Worm (Caenorhabditis elegans) whole organism, L1 larva: ENCODE results near the gene ZK666.8.

Experiments used
- C04F5.9 ChIP-seq: sonication (generic microtip); optimal IDR thresholded peaks from 2 replicates; lab custom pipeline; 2016; ENCODE audit warnings: missing genetic modification characterization, missing compliant biosample characterization
- C16A3.4 ChIP-seq: fragments of 150-350 bp; optimal IDR thresholded peaks from 2 replicates; lab custom pipeline; 2014; ENCODE audit warnings: missing biosample characterization, missing genetic modification characterization
- C34B4.2 ChIP-seq: sonication (generic microtip); optimal IDR thresholded peaks from 2 replicates; lab custom pipeline; 2017; ENCODE audit warnings: mild to moderate bottlenecking, missing genetic modification characterization, missing compliant biosample characterization
- Y116A8C.19 ChIP-seq: sonication (generic microtip); optimal IDR thresholded peaks from 2 replicates; lab custom pipeline; 2016; ENCODE audit warnings: missing compliant biosample characterization, missing genetic modification characterization, borderline replicate concordance
- aha-1 ChIP-seq: fragments of 150-350 bp; optimal IDR thresholded peaks from 2 replicates; lab custom pipeline; 2014; ENCODE audit warnings: missing biosample characterization, missing genetic modification characterization
- ama-1 ChIP-seq: fragments of 150-350 bp; optimal IDR thresholded peaks from 2 replicates; lab custom pipeline; 2014
- ceh-8 ChIP-seq: fragments of 200-800 bp; sonication (Bioruptor generic); optimal IDR thresholded peaks from 2 replicates; lab custom pipeline; 2018; ENCODE audit warnings: mild to moderate bottlenecking, missing genetic modification characterization, moderate library complexity, missing compliant biosample characterization
- ceh-82 ChIP-seq, 3 experiments: fragments of 150-350 bp in 1 of 3; sonication (generic microtip) in 2 of 3; optimal IDR thresholded peaks; 2 replicates each; lab custom pipeline; 2014 to 2017; ENCODE audit warnings: missing biosample characterization in 3 of 3, missing genetic modification characterization in 3 of 3
- ces-1 ChIP-seq: fragments of 150-350 bp; optimal IDR thresholded peaks from 2 replicates; lab custom pipeline; 2014; ENCODE audit warnings: missing biosample characterization, missing genetic modification reagents, missing genetic modification characterization
- efl-1 ChIP-seq, 4 experiments: fragments of 150-350 bp; optimal IDR thresholded peaks in 3 of 4; peaks in 1 of 4; 1 replicate in 1 of 4; 2 replicates in 3 of 4; lab custom pipeline; 2014; ENCODE audit warnings: missing biosample characterization in 2 of 4, missing genetic modification characterization in 2 of 4, missing genetic modification reagents in 2 of 4
- elt-2 ChIP-seq: sonication (generic microtip); optimal IDR thresholded peaks from 2 replicates; lab custom pipeline; 2016; ENCODE audit warnings: missing genetic modification characterization, mild to moderate bottlenecking, inconsistent platforms, missing compliant biosample characterization, missing genetic modification reagents
- ets-5 ChIP-seq: fragments of 200-800 bp; sonication (Bioruptor generic); IDR thresholded peaks from 2 replicates; pipeline ENCODE4 v1.3.6; 2022; ENCODE audit warnings: missing genetic modification characterization, missing compliant biosample characterization
- fkh-10 ChIP-seq: sonication (generic microtip); optimal IDR thresholded peaks from 2 replicates; lab custom pipeline; 2017; ENCODE audit warnings: missing biosample characterization, missing genetic modification reagents, missing genetic modification characterization
- fkh-4 ChIP-seq: sonication (generic microtip); optimal IDR thresholded peaks from 2 replicates; lab custom pipeline; 2016; ENCODE audit warnings: missing compliant biosample characterization, missing genetic modification characterization, borderline replicate concordance
- fos-1 ChIP-seq: fragments of 150-350 bp; optimal IDR thresholded peaks from 2 replicates; lab custom pipeline; 2014; ENCODE audit warnings: missing biosample characterization, missing genetic modification characterization
- grh-1 ChIP-seq: fragments of 200-800 bp; sonication (Bioruptor generic); IDR thresholded peaks from 2 replicates; pipeline ENCODE4 v1.3.6; 2022; ENCODE audit warnings: missing genetic modification reagents, missing genetic modification characterization, missing compliant biosample characterization
- irx-1 ChIP-seq: sonication (generic microtip); optimal IDR thresholded peaks from 2 replicates; lab custom pipeline; 2016; ENCODE audit warnings: missing genetic modification characterization, missing compliant biosample characterization
- lin-14 ChIP-seq: fragments of 200-800 bp; sonication (Bioruptor generic); optimal IDR thresholded peaks from 2 replicates; lab custom pipeline; 2018; ENCODE audit warnings: mild to moderate bottlenecking, missing genetic modification characterization, moderate library complexity, missing compliant biosample characterization
- lin-39 ChIP-seq: fragments of 150-350 bp; optimal IDR thresholded peaks from 2 replicates; lab custom pipeline; 2014; ENCODE audit warnings: missing biosample characterization, missing genetic modification reagents, missing genetic modification characterization
- lsy-2 ChIP-seq, 2 experiments: fragments of 150-350 bp; optimal IDR thresholded peaks; 2 replicates each; lab custom pipeline; 2014; ENCODE audit warnings: missing biosample characterization in 2 of 2, missing genetic modification characterization in 2 of 2
- nhr-11 ChIP-seq: fragments of 150-350 bp; optimal IDR thresholded peaks from 2 replicates; lab custom pipeline; 2014; ENCODE audit warnings: missing biosample characterization, missing genetic modification characterization
- nhr-12 ChIP-seq: sonication (generic microtip); optimal IDR thresholded peaks from 2 replicates; lab custom pipeline; 2017; ENCODE audit warnings: missing biosample characterization, missing genetic modification characterization
- nhr-237 ChIP-seq: fragments of 150-350 bp; optimal IDR thresholded peaks from 2 replicates; lab custom pipeline; 2014; ENCODE audit warnings: missing biosample characterization, missing genetic modification characterization
- nhr-71 ChIP-seq: sonication (generic microtip); optimal IDR thresholded peaks from 2 replicates; lab custom pipeline; 2016; ENCODE audit warnings: mild to moderate bottlenecking, missing genetic modification characterization, moderate library complexity, missing compliant biosample characterization
- rnt-1 ChIP-seq: sonication (generic microtip); optimal IDR thresholded peaks from 2 replicates; lab custom pipeline; 2016; ENCODE audit warnings: mild to moderate bottlenecking, missing genetic modification characterization, moderate library complexity, missing compliant biosample characterization
- swsn-7 ChIP-seq: sonication (generic microtip); optimal IDR thresholded peaks from 2 replicates; lab custom pipeline; 2016; ENCODE audit warnings: missing genetic modification characterization, missing compliant biosample characterization
- unc-130 ChIP-seq: fragments of 150-350 bp; optimal IDR thresholded peaks from 2 replicates; lab custom pipeline; 2017; ENCODE audit warnings: missing biosample characterization, missing genetic modification characterization, inconsistent platforms
- vab-15 ChIP-seq: sonication (generic microtip); optimal IDR thresholded peaks from 2 replicates; lab custom pipeline; 2017; ENCODE audit warnings: missing genotype, mild to moderate bottlenecking, missing genetic modification characterization, missing compliant biosample characterization
- ztf-11 ChIP-seq, 2 experiments: sonication (generic microtip); optimal IDR thresholded peaks; 2 replicates each; lab custom pipeline; 2016 to 2017; ENCODE audit warnings: missing genetic modification characterization in 2 of 2, missing biosample characterization in 1 of 2, missing compliant biosample characterization in 1 of 2

The ZK666.8 gene

ce11 chrII:10476039-10476438 is 16.9 kb downstream of the ZK666.8 start, which contains the start of gene clec-58:
TSS of gene clec-58 (minus strand) at chrII:10476139.
- TF ChIP-seq lin-14 (no peak), efl-1 (optimal IDR thresholded peaks at IDR 0.05; lab: Kevin White, UChicago) (no peak), efl-1 (GFP tag; optimal IDR thresholded peaks at IDR 0.05 in 1 of 2; lab: Kevin White, UChicago) (peak in 1 of 2 experiments; percentile 47), grh-1 (no peak), rnt-1 (tag; lab: Kevin White, UChicago) (no peak), ama-1 (lab: Kevin White, UChicago) (no peak), irx-1 (tag; lab: Kevin White, UChicago) (no peak), lsy-2 (tag; optimal IDR thresholded peaks at IDR 0.05; lab: Kevin White, UChicago) (no peak)

DNA sequence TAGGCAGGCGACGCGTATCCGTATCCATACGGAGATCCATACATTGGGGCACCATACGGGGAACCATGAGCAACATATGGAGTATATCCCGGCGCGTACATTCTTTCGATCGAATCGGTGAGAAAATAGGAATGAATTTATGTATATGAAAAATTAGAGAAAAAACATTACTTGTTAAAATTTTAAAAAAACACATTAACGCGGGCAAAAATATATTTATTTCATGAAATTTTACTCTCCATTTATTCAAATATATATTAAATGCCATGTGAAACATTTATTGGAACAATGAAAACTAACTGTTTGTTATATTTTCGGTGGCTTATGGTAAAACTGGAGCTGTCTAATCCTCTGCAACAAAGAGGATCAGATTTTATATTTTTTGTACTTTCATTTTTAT is 21.1 kb downstream of the ZK666.8 start, which contains the start of gene ZK666.2:
Gene ZK666.2 (minus strand): TSS at position 101 of the 400 bp plus-strand sequence.
- TF ChIP-seq fkh-4 (tag; lab: Kevin White, UChicago), result no peak
- no peak for TF ChIP-seq grh-1
- no peak for TF ChIP-seq C04F5.9
- TF ChIP-seq fos-1 (tag; lab: Kevin White, UChicago), result no peak
- no peak for TF ChIP-seq lin-39 (tag; lab: Kevin White, UChicago)
- TF ChIP-seq C34B4.2 (tag; lab: Kevin White, UChicago), result no peak
- TF ChIP-seq nhr-71 (tag; lab: Kevin White, UChicago), result no peak
- no peak for TF ChIP-seq ets-5 (GFP tag; lab: Robert Waterston, UW)

ce11 chrII:10471247-10471646 is 21.7 kb downstream of the ZK666.8 start, which contains the start of gene ZK666.1:
TSS of gene ZK666.1 (minus strand) at chrII:10471347.
- TF ChIP-seq nhr-11 (tag; lab: Kevin White, UChicago) (no peak), aha-1 (tag; lab: Kevin White, UChicago) (no peak), Y116A8C.19 (tag; lab: Kevin White, UChicago) (no peak), ceh-8 (GFP tag; lab: Kevin White, UChicago) (no peak), unc-130 (no peak), nhr-12 (tag; lab: Kevin White, UChicago) (no peak)

- no peak for TF ChIP-seq fos-1 (tag; lab: Kevin White, UChicago)
- no peak for TF ChIP-seq lin-14
- TF ChIP-seq C16A3.4 (tag; lab: Kevin White, UChicago), result no peak
- no peak for TF ChIP-seq nhr-237 (tag; lab: Kevin White, UChicago)
- no peak for TF ChIP-seq Y116A8C.19 (tag; lab: Kevin White, UChicago)
- TF ChIP-seq swsn-7 (tag; lab: Kevin White, UChicago), result no peak
- TF ChIP-seq elt-2, result peak; percentile 57
Measured at ce11 chrII:10470159-10470558, 22.8 kb downstream of the ZK666.8 start, which contains the start of gene clec-143. TSS of gene clec-143 (minus strand) at chrII:10470297.

DNA sequence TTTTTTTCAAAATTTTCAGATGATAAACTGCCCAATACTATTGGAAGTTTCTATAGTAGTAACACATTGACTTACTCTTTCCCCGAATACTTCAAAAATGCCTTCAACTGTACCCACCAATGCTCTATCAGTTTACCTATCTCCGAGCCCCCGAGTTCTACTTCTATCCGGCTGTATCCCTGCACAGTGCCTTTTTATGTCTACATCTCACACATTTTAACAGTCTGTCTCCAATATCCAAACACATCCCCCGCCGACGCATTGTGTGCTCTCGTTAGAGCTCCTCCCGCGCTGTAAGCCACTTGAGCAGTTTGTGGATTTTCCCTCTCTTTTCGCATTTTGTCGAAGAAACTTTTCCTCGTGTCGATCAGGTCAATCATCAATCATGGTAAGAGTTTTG is 26.4 kb downstream of the ZK666.8 start, which contains the start of gene tnc-2:
Gene tnc-2 (plus strand): TSS at position 301 of the 400 bp plus-strand sequence.
- TF ChIP-seq ztf-11 (tag; optimal IDR thresholded peaks at IDR 0.05; lab: Kevin White, UChicago) (no peak), ces-1 (GFP tag; lab: Kevin White, UChicago) (no peak), efl-1 (optimal IDR thresholded peaks at IDR 0.05; lab: Kevin White, UChicago) (no peak), efl-1 (GFP tag; optimal IDR thresholded peaks at IDR 0.05 in 1 of 2; lab: Kevin White, UChicago) (peak in 1 of 2 experiments; percentile 51)
- TF ChIP-seq, all 84 proteins: peak for 1

DNA sequence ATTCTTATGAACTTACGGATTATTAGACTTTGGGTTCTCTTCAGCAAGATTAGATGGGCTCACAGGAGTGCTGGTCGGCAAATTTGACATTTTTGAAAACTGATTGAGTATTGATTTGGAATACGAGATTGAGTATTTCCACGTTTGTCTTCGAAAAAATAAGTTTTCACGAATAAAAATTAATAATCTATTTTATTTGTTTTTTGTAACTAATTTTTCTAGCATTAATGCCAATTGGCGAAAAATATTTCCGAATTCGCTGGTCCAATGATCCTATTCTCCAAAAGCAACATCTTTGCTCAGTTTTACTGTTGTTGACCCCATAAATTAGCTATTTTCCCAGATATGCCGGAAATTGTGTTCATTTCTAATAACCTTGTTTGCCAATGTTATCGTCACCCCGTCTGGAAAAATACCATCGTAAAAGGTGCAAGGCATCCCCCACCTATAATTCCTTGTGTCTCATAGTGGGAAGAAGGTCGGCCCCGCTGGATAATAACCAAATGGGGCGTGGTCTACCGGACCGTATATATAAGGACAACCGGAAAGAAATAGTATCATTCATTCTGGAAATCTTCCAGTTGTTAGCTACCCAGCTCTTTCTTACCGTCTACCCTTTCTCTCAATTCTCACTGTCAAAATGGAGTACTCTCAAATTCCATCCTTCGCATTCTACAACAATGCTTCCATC is 28.6 kb downstream of the ZK666.8 start, which contains the start of the genes ZK673.6 and sdz-37:
Gene ZK673.6 (minus strand): TSS at position 101 of the 691 bp plus-strand sequence.
Gene sdz-37 (plus strand): TSS at position 641 of the 691 bp plus-strand sequence.
- no peak for TF ChIP-seq vab-15 (tag; lab: Kevin White, UChicago)
- no peak for TF ChIP-seq ceh-82 (tag; optimal IDR thresholded peaks at IDR 0.05; lab: Kevin White, UChicago)
- no peak for TF ChIP-seq ceh-8 (GFP tag; lab: Kevin White, UChicago)
- no peak for TF ChIP-seq fkh-10 (GFP tag; lab: Kevin White, UChicago)
